Fruit fly (Drosophila melanogaster) whole organism, pupa: Measurements from ENCODE around the gene CG5021.

Experiments used
- CG12605 ChIP-seq: fragments of 200-800 bp; sonication (Bioruptor generic); IDR thresholded peaks from 2 replicates; pipeline ENCODE4 v1.3.6; 2022; ENCODE audit warnings: missing biosample characterization, missing genetic modification characterization
- CG15710 ChIP-seq: fragments of 200-800 bp; sonication (Bioruptor generic); optimal IDR thresholded peaks from 2 replicates; lab custom pipeline; 2018; ENCODE audit warnings: missing biosample characterization, mild to moderate bottlenecking, missing genetic modification characterization, moderate library complexity
- CG32121 ChIP-seq: fragments of 200-800 bp; sonication (Bioruptor generic); IDR thresholded peaks from 2 replicates; pipeline ENCODE4 v1.3.6; 2022; ENCODE audit warnings: missing biosample characterization, missing genetic modification characterization
- CG4496 ChIP-seq: fragments of 200-800 bp; sonication (Bioruptor generic); IDR thresholded peaks from 3 replicates; pipeline ENCODE4 v1.3.6; 2022; ENCODE audit warnings: missing biosample characterization, missing genetic modification characterization
- D1 ChIP-seq: fragments of 200-800 bp; sonication (Bioruptor generic); optimal IDR thresholded peaks from 2 replicates; lab custom pipeline; 2018; ENCODE audit warnings: missing biosample characterization, mild to moderate bottlenecking, missing genetic modification characterization, moderate library complexity
- Pif1A ChIP-seq: fragments of 200-800 bp; sonication (Bioruptor generic); optimal IDR thresholded peaks from 3 replicates; lab custom pipeline; 2016; ENCODE audit warnings: missing biosample characterization, missing genetic modification characterization
- Pif1B ChIP-seq: fragments of 200-800 bp; sonication (Bioruptor generic); optimal IDR thresholded peaks from 3 replicates; lab custom pipeline; 2016; ENCODE audit warnings: missing biosample characterization, missing genetic modification characterization
- rn ChIP-seq: fragments of 200-800 bp; sonication (Bioruptor generic); IDR thresholded peaks from 2 replicates; pipeline ENCODE4 v1.3.6; 2022; ENCODE audit warnings: missing biosample characterization, missing genetic modification characterization

dm6 chr3L:8956669-8957068 is 10.0 kb upstream of the CG5021 start, which contains the start of gene mRpL12:
- TF ChIP-seq CG12605 (GFP tag; lab: Robert Waterston, UW) (no peak), CG32121 (GFP tag; lab: Robert Waterston, UW) (no peak), Pif1B (GFP tag; lab: Kevin White, UChicago) (no peak), Pif1A (GFP tag; lab: Kevin White, UChicago) (no peak), rn (GFP tag; lab: Robert Waterston, UW) (no peak), CG4496 (GFP tag; lab: Robert Waterston, UW) (no peak), CG15710 (tag; lab: Kevin White, UChicago) (no peak), D1 (tag; lab: Kevin White, UChicago) (no peak)
